Worm (Caenorhabditis elegans): ENCODE results near the gene kvs-5.

ce11 chrIV:801162-801561, 64.6 kb downstream of the kvs-5 start:
- no peak for TF ChIP-seq tbx-37 (GFP tag; conservative IDR thresholded peaks at IDR 0.05)
- TF ChIP-seq flt-1 (GFP tag; IDR thresholded peaks at IDR 0.05) = no peak
- TF ChIP-seq scrt-1 (GFP tag; IDR thresholded peaks at IDR 0.05) = no peak
- no peak for TF ChIP-seq ets-7 (tag; optimal IDR thresholded peaks at IDR 0.05)
- TF ChIP-seq B0310.2 (tag; optimal IDR thresholded peaks at IDR 0.05) = no peak
- no peak for TF ChIP-seq ceh-13 (GFP tag; optimal IDR thresholded peaks at IDR 0.05)

Data from whole organism, early embryonic.